Worm (Caenorhabditis elegans): Measurements from ENCODE around the gene T02H6.1.

DNA sequence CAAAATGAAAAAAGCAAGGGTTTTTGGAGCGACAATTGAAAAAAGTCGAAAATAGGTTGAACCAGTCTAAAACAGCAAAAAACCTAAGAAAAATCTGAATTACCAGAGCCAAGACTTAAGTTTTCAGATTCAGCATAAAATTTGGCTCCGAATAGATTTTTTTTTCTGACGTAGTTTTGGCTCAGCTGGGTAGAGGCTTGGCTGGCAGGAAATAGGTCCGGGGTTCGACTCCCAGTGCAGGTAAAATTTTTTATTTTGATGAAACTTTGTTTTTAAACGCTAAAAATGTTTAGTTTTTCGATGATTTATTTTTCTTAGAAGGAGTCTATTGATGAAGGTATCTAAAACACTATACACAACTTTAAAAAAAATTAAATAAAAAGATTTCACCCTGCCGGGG, 45.8 kb downstream of the T02H6.1 start:
- TF ChIP-seq klf-2 (GFP tag; conservative IDR thresholded peaks at IDR 0.05) (no peak), ztf-23 (GFP tag; IDR thresholded peaks at IDR 0.05) (no peak), T22C8.4 (GFP tag; IDR thresholded peaks at IDR 0.05) (no peak), flt-1 (GFP tag; IDR thresholded peaks at IDR 0.05) (no peak), cog-1 (tag; optimal IDR thresholded peaks at IDR 0.05) (no peak), ref-1 (GFP tag; conservative IDR thresholded peaks at IDR 0.05) (no peak), tab-1 (GFP tag; IDR thresholded peaks at IDR 0.05) (no peak), ztf-29 (GFP tag; IDR thresholded peaks at IDR 0.05) (no peak), med-1 (GFP tag; optimal IDR thresholded peaks at IDR 0.05; ENCODE audit: insufficient read depth) (no peak)
